Fruit fly (Drosophila melanogaster): ENCODE measurements around the gene Akt.
A peak's percentile ranks its signal among the peaks of the same experiment; 100 is the strongest.

Gene Akt

dm6 chr3R:16094011-16094729 is 4.9 kb upstream of the Akt start (continued):
- TF ChIP-seq Sry-δ (GFP tag; optimal IDR thresholded peaks at IDR 0.05) = no peak
- TF ChIP-seq Nf-YC (tag; optimal IDR thresholded peaks at IDR 0.05) = peak; percentile 49
- TF ChIP-seq sqz (GFP tag; optimal IDR thresholded peaks at IDR 0.05) = peak; percentile 72
- TF ChIP-seq H15 (GFP tag; IDR thresholded peaks at IDR 0.05) = 0 out of 3 replicates have a peak, but pooled peaks have one; percentile 40
- TF ChIP-seq CG9817 (tag; optimal IDR thresholded peaks at IDR 0.05) = peak; percentile 14
- no peak for TF ChIP-seq CkIIα-i1 (GFP tag; IDR thresholded peaks at IDR 0.05)
- peak in 1 of 2 experiments; percentile 69 for TF ChIP-seq dpn (GFP tag; optimal IDR thresholded peaks at IDR 0.05)
- peak; percentile 93 for TF ChIP-seq D19B (GFP tag; optimal IDR thresholded peaks at IDR 0.05)
- peak; percentile 39; the same call in 1 of the 2 replicates for TF ChIP-seq stc (GFP tag; IDR thresholded peaks at IDR 0.05)
- TF ChIP-seq chn (GFP tag; optimal IDR thresholded peaks at IDR 0.05) = peak; percentile 51
- TF ChIP-seq Eip74EF (GFP tag; optimal IDR thresholded peaks at IDR 0.05) = peak in 1 of 2 experiments; percentile 86
- TF ChIP-seq Asciz (GFP tag; optimal IDR thresholded peaks at IDR 0.05) = peak; percentile 88
- TF ChIP-seq ewg (GFP tag; optimal IDR thresholded peaks at IDR 0.05) = peak; percentile 74
- peak; percentile 57 for TF ChIP-seq CG8281 (tag; optimal IDR thresholded peaks at IDR 0.05)
- no peak for TF ChIP-seq sc (optimal IDR thresholded peaks at IDR 0.05)
- peak; percentile 79 for TF ChIP-seq sc (GFP tag; optimal IDR thresholded peaks at IDR 0.05)
- TF ChIP-seq CG6272 (GFP tag; IDR thresholded peaks at IDR 0.05) = no peak
- peak; percentile 86 for TF ChIP-seq dmrt11E (tag; optimal IDR thresholded peaks at IDR 0.05)
- peak; percentile 51 for TF ChIP-seq Meics (GFP tag; optimal IDR thresholded peaks at IDR 0.05)
- TF ChIP-seq Bdp1 (GFP tag; optimal IDR thresholded peaks at IDR 0.05) = no peak
- no peak for TF ChIP-seq MBD-R2 (GFP tag; IDR thresholded peaks at IDR 0.05)
- TF ChIP-seq CG3847 (GFP tag; IDR thresholded peaks at IDR 0.05) = no peak
- TF ChIP-seq chinmo (GFP tag; IDR thresholded peaks at IDR 0.05; ENCODE audit: partially characterized antibody) = peak; percentile 94; the same call in 3 of the 4 replicates
- peak; percentile 64; the same call in 1 of the 3 replicates for TF ChIP-seq CG11093 (GFP tag; IDR thresholded peaks at IDR 0.05)
- TF ChIP-seq CG15011 (GFP tag; optimal IDR thresholded peaks at IDR 0.05) = peak; percentile 57
- TF ChIP-seq NfI (GFP tag; optimal IDR thresholded peaks at IDR 0.05) = peak; percentile 46
- TF ChIP-seq CG13296 (GFP tag; optimal IDR thresholded peaks at IDR 0.05) = peak; percentile 56
- peak; percentile 85 for TF ChIP-seq CG1529 (GFP tag; optimal IDR thresholded peaks at IDR 0.05)
- peak; percentile 36; the same call in 1 of the 4 replicates for TF ChIP-seq Gug (GFP tag; IDR thresholded peaks at IDR 0.05)
- TF ChIP-seq CG8359 (GFP tag; optimal IDR thresholded peaks at IDR 0.05; ENCODE audit: borderline replicate concordance) = peak; percentile 64
- TF ChIP-seq CG6689 (GFP tag; IDR thresholded peaks at IDR 0.05) = peak; percentile 83
- peak; percentile 86 for TF ChIP-seq CG8388 (GFP tag; optimal IDR thresholded peaks at IDR 0.05)
- TF ChIP-seq tio (GFP tag; optimal IDR thresholded peaks at IDR 0.05) = peak; percentile 83
- no peak for TF ChIP-seq tap (tag; optimal IDR thresholded peaks at IDR 0.05)
- TF ChIP-seq schlank (tag; optimal IDR thresholded peaks at IDR 0.05) = no peak
- no peak for TF ChIP-seq sim (GFP tag; IDR thresholded peaks at IDR 0.05)
- TF ChIP-seq CG12299 (tag; optimal IDR thresholded peaks at IDR 0.05) = peak; percentile 45
- peak; percentile 76 for TF ChIP-seq Six4 (GFP tag; optimal IDR thresholded peaks at IDR 0.05)
- peak; percentile 86 for TF ChIP-seq fd96Cb (tag; optimal IDR thresholded peaks at IDR 0.05)
- TF ChIP-seq CG18011 (GFP tag; optimal IDR thresholded peaks at IDR 0.05) = no peak
- no peak for TF ChIP-seq corto (GFP tag; optimal IDR thresholded peaks at IDR 0.05)
- TF ChIP-seq Elba2 (GFP tag; optimal IDR thresholded peaks at IDR 0.05) = no peak
- TF ChIP-seq B-H1 (GFP tag; IDR thresholded peaks at IDR 0.05) = no peak; the same call in 1 of the 3 replicates
- peak; percentile 95 for TF ChIP-seq Sox100B (GFP tag; optimal IDR thresholded peaks at IDR 0.05)
- no peak for TF ChIP-seq Trl (optimal IDR thresholded peaks at IDR 0.05)
- peak; percentile 12 for TF ChIP-seq Trl (GFP tag; optimal IDR thresholded peaks at IDR 0.05)
- TF ChIP-seq CG10654 (GFP tag; optimal IDR thresholded peaks at IDR 0.05) = peak; percentile 69
- TF ChIP-seq crp (GFP tag; optimal IDR thresholded peaks at IDR 0.05) = peak in 1 of 2 experiments; percentile 32
- TF ChIP-seq Ptx1 (GFP tag; IDR thresholded peaks at IDR 0.05) = peak; percentile 78
